Worm (Caenorhabditis elegans): ENCODE results near the gene cdk-5.

cdk-5 gene

DNA sequence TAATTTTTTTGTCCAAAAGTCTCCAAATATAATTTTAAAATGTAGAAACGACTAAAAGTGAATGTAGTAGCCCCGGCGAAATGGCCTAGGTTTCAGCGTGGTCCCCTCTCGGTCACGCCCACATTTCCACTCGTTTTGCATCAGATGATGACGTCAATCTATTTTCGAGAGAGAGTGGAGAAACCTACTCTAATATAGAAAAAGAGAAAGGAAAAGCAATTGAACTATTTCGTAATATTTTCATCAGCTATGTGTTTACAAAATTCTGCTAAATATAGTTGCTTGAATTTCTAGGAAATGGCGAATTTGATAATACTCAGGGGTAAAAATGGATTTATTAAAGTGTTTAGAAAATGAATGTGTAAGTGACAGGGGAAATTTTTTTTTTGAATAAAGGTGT lies 10.3 kb downstream of the cdk-5 start (continued):
- TF ChIP-seq ama-1 (optimal IDR thresholded peaks at IDR 0.05) (no peak), attf-4 (tag; optimal IDR thresholded peaks at IDR 0.05) (no peak), lim-7 (GFP tag; IDR thresholded peaks at IDR 0.05) (no peak), unc-39 (tag; optimal IDR thresholded peaks at IDR 0.05) (no peak), arid-1 (GFP tag; conservative IDR thresholded peaks at IDR 0.05) (0 out of 2 replicates have a peak, but pooled peaks have one; percentile 8), lin-1 (GFP tag; IDR thresholded peaks at IDR 0.05) (no peak), nhr-10 (tag; optimal IDR thresholded peaks at IDR 0.05) (no peak), spr-1 (tag; optimal IDR thresholded peaks at IDR 0.05) (no peak), T26A8.4 (GFP tag; IDR thresholded peaks at IDR 0.05) (no peak), sdz-12 (GFP tag; optimal IDR thresholded peaks at IDR 0.05) (no peak), nhr-28 (tag; optimal IDR thresholded peaks at IDR 0.05) (no peak), mdl-1 (tag; optimal IDR thresholded peaks at IDR 0.05) (no peak), zag-1 (tag; optimal IDR thresholded peaks at IDR 0.05) (no peak), zip-2 (tag; optimal IDR thresholded peaks at IDR 0.05) (no peak), cey-2 (tag; optimal IDR thresholded peaks at IDR 0.05; ENCODE audit: borderline replicate concordance, insufficient read depth) (no peak), lsy-2 (tag; optimal IDR thresholded peaks at IDR 0.05) (peak in 1 of 2 experiments; percentile 61), ztf-7 (tag; optimal IDR thresholded peaks at IDR 0.05) (peak; percentile 83), F26F4.8 (GFP tag; conservative IDR thresholded peaks at IDR 0.05) (no peak), lin-29 (GFP tag; IDR thresholded peaks at IDR 0.05) (no peak), egl-27 (tag; optimal IDR thresholded peaks at IDR 0.05) (no peak), lin-13 (GFP tag; optimal IDR thresholded peaks at IDR 0.05) (no peak), mdt-29 (GFP tag; IDR thresholded peaks at IDR 0.05) (no peak), aha-1 (tag) (peak; percentile 65), daf-8 (GFP tag; IDR thresholded peaks at IDR 0.05) (no peak), nhr-102 (tag; optimal IDR thresholded peaks at IDR 0.05) (no peak), nhr-42 (GFP tag; IDR thresholded peaks at IDR 0.05) (no peak), fkh-10 (GFP tag; optimal IDR thresholded peaks at IDR 0.05) (peak; percentile 14), dmd-9 (GFP tag; IDR thresholded peaks at IDR 0.05) (no peak), gei-8 (GFP tag; optimal IDR thresholded peaks at IDR 0.05) (no peak), F37D6.2 (tag; optimal IDR thresholded peaks at IDR 0.05) (no peak), egl-43 (GFP tag; IDR thresholded peaks at IDR 0.05) (no peak), nhr-11 (tag; optimal IDR thresholded peaks at IDR 0.05) (peak; percentile 12), ceh-32 (tag; optimal IDR thresholded peaks at IDR 0.05; ENCODE audit: poor library complexity) (no peak), nhr-48 (tag; optimal IDR thresholded peaks at IDR 0.05) (no peak), snpc-4 (tag; optimal IDR thresholded peaks at IDR 0.05) (no peak), skn-1 (tag; optimal IDR thresholded peaks at IDR 0.05) (no peak), hmg-1.1 (GFP tag; IDR thresholded peaks at IDR 0.05) (no peak), ctbp-1 (GFP tag; IDR thresholded peaks at IDR 0.05) (no peak), zfp-3 (GFP tag; conservative IDR thresholded peaks at IDR 0.05) (no peak)

DNA sequence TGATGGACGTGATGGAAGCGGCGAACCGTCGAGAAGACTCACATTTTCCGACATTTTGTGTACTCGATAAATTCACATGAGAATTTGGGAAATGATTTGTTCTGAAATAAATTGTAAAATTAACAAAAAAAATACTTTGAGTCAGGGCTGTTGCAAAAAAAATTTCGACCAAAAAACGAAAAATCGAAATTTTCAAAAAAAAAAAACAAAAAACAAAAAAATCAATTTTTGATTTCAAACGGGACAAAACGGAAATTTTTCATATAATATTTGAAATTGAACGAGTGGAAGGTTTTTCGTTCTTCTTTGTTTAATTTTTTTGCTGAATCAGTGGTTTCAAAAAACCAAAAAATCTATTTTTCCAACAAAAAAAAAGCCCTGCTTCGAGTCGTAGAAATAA lies 10.9 kb downstream of the cdk-5 start, which contains the start of gene cua-1:
Gene cua-1, minus strand, starts transcription at position 101 of the 400 bp plus-strand sequence.
- no peak for TF ChIP-seq tra-1 (GFP tag; IDR thresholded peaks at IDR 0.05)
- no peak for TF ChIP-seq aly-2 (tag; optimal IDR thresholded peaks at IDR 0.05)
- TF ChIP-seq nhr-28 (tag; optimal IDR thresholded peaks at IDR 0.05): no peak
- no peak for TF ChIP-seq nhr-42 (GFP tag; IDR thresholded peaks at IDR 0.05)
- TF ChIP-seq F26F4.8 (GFP tag; conservative IDR thresholded peaks at IDR 0.05): no peak
- no peak for TF ChIP-seq F37D6.2 (tag; optimal IDR thresholded peaks at IDR 0.05)
- no peak for TF ChIP-seq nhr-76 (tag; optimal IDR thresholded peaks at IDR 0.05)
- no peak for TF ChIP-seq lin-29 (GFP tag; IDR thresholded peaks at IDR 0.05)
- no peak for TF ChIP-seq skn-1 (tag; optimal IDR thresholded peaks at IDR 0.05)
- no peak for TF ChIP-seq snpc-4 (tag; optimal IDR thresholded peaks at IDR 0.05)
- no peak for TF ChIP-seq duxl-1 (tag; optimal IDR thresholded peaks at IDR 0.05; ENCODE audit: poor library complexity)

Data from whole organism, L4 larva.